Worm (Caenorhabditis elegans): ENCODE measurements around the gene snap-1.

- TF ChIP-seq dao-5 (tag; optimal IDR thresholded peaks at IDR 0.05) (no peak), W03F9.2 (tag; optimal IDR thresholded peaks at IDR 0.05) (no peak), him-1 (tag; optimal IDR thresholded peaks at IDR 0.05) (no peak)
Observed at ce11 chrV:8110816-8111215, 19.6 kb upstream of the snap-1 start.
